Worm (Caenorhabditis elegans): ENCODE data around the gene sds-22.

DNA sequence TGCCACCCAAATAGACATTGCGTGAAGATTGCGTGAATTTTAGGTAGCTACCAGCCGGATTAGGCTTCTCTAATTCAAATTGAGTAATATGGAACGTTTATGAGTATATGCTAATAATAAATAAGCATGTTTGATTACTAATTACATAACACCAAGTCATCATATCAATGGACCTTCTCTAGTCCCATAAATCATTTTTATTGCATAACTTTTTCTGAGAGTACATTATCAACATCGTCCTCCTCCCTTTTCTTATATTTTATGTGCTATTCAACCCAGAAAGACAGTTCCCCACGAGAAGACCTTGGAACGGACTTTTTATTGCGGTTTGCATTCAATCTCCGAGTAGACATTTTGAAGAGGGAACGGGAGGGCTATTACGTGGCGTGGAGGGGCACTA, 45.9 kb upstream of the sds-22 start:
- TF ChIP-seq ceh-82 (tag; optimal IDR thresholded peaks at IDR 0.05) (no peak), lin-15B (tag; optimal IDR thresholded peaks at IDR 0.05) (no peak), R02D3.7 (tag; optimal IDR thresholded peaks at IDR 0.05) (no peak)

Measured in whole organism, L3 larva.